Worm (Caenorhabditis elegans) whole organism, L4 larva: ENCODE results near the gene str-20.

ENCODE experiments used
- F37D6.2 ChIP-seq: sonication (generic microtip); optimal IDR thresholded peaks from 2 replicates; lab custom pipeline; 2016; ENCODE audit warnings: mild to moderate bottlenecking, missing genetic modification characterization, missing compliant biosample characterization
- ZK546.5 ChIP-seq, 2 experiments: sonication (generic microtip); optimal IDR thresholded peaks; 2 replicates each; lab custom pipeline; 2017; ENCODE audit warnings: missing biosample characterization in 2 of 2, missing genetic modification characterization in 2 of 2
- ceh-44 ChIP-seq: fragments of 200-800 bp; sonication (Bioruptor generic); IDR thresholded peaks from 2 replicates; pipeline ENCODE4 v1.3.6; 2022; ENCODE audit warnings: missing genetic modification reagents, missing genetic modification characterization, missing compliant biosample characterization
- egl-27 ChIP-seq: sonication (generic microtip); optimal IDR thresholded peaks from 3 replicates; lab custom pipeline; 2017; ENCODE audit warnings: missing biosample characterization, missing genetic modification reagents, missing genetic modification characterization
- hmg-1.1 ChIP-seq: fragments of 200-800 bp; sonication (Bioruptor generic); IDR thresholded peaks from 2 replicates; pipeline ENCODE4 v1.3.6; 2022; ENCODE audit warnings: missing genetic modification reagents, missing genetic modification characterization, missing compliant biosample characterization
- lin-13 ChIP-seq: fragments of 150-350 bp; optimal IDR thresholded peaks from 2 replicates; lab custom pipeline; 2014; ENCODE audit warnings: missing biosample characterization, missing genetic modification reagents, missing genetic modification characterization
- nhr-11 ChIP-seq: fragments of 150-350 bp; optimal IDR thresholded peaks from 2 replicates; lab custom pipeline; 2014; ENCODE audit warnings: missing biosample characterization, missing genetic modification characterization
- nhr-237 ChIP-seq: sonication (generic microtip); optimal IDR thresholded peaks from 2 replicates; lab custom pipeline; 2017; ENCODE audit warnings: missing biosample characterization, missing genetic modification characterization
- nhr-25 ChIP-seq: sonication (generic microtip); optimal IDR thresholded peaks from 2 replicates; lab custom pipeline; 2017; ENCODE audit warnings: missing genetic modification characterization, mild to moderate bottlenecking, missing compliant biosample characterization, antibody characterized with exemption, moderate library complexity, borderline replicate concordance; ENCODE audit not compliant: insufficient read depth
- pqm-1 ChIP-seq: sonication (generic microtip); optimal IDR thresholded peaks from 2 replicates; lab custom pipeline; 2017; ENCODE audit warnings: missing biosample characterization, missing genetic modification characterization
- skn-1 ChIP-seq: fragments of 150-350 bp; optimal IDR thresholded peaks from 2 replicates; lab custom pipeline; 2014; ENCODE audit warnings: missing biosample characterization, missing genetic modification characterization
- snpc-4 ChIP-seq: fragments of 150-350 bp; optimal IDR thresholded peaks from 2 replicates; lab custom pipeline; 2014; ENCODE audit warnings: missing biosample characterization, missing genetic modification characterization
- ztf-11 ChIP-seq: fragments of 150-350 bp; optimal IDR thresholded peaks from 2 replicates; lab custom pipeline; 2014; ENCODE audit warnings: missing biosample characterization, missing genetic modification characterization

DNA sequence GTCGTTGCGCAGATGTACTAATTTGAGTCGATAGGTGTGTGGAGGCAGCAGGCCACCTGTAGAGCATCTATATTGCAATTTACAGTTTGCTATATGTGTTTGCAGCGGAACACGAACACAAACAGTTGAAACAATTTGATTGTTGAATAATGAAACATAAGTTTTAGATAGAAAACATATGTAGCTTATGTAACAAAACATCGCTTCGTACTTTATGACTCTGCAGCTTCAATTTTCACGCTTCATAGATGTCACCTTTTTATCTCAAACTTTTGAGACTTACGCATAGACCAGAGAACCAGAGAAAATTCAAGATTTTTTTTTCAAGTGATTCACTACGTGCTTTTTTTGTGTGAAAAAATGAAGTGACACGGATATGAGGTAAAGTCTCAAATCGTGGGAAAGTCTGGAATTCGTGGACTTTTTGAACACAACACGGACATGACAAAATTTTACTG is 32.3 kb upstream of the str-20 start, which contains the start of gene fbxb-72:
- peak; percentile 49 for TF ChIP-seq nhr-11 (tag; lab: Kevin White, UChicago)
- TF ChIP-seq skn-1 (tag; lab: Kevin White, UChicago), result no peak
- no peak for TF ChIP-seq nhr-25
- no peak for TF ChIP-seq egl-27 (tag; lab: Kevin White, UChicago)
- no peak for TF ChIP-seq F37D6.2
- no peak for TF ChIP-seq nhr-237
- TF ChIP-seq ceh-44, result no peak
- no peak for TF ChIP-seq ZK546.5 (tag; optimal IDR thresholded peaks at IDR 0.05; lab: Kevin White, UChicago)
- no peak; the same call in 1 of the 2 replicates for TF ChIP-seq hmg-1.1 (GFP tag; lab: Robert Waterston, UW)
- no peak for TF ChIP-seq pqm-1
- no peak for TF ChIP-seq ztf-11 (tag; lab: Kevin White, UChicago)
- peak; percentile 14 for TF ChIP-seq lin-13 (GFP tag; lab: Kevin White, UChicago)
- no peak for TF ChIP-seq snpc-4
